Fruit fly (Drosophila melanogaster) whole organism, wandering third instar larva: ENCODE measurements around the gene CG17855.

ENCODE experiments used
- Abd-B ChIP-seq: fragments of >200 bp; optimal IDR thresholded peaks from 2 replicates; lab custom pipeline; 2017; ENCODE audit warnings: missing biosample characterization, missing genetic modification characterization
- CrebA ChIP-seq: fragments of 200-800 bp; sonication (Bioruptor generic); optimal IDR thresholded peaks from 2 replicates; lab custom pipeline; 2016; ENCODE audit warnings: missing biosample characterization, mild to moderate bottlenecking, missing genetic modification characterization, borderline replicate concordance
- Dif ChIP-seq: fragments of 200-275, 200-300 bp; sonication (Bioruptor generic); optimal IDR thresholded peaks from 2 replicates; lab custom pipeline; 2018; ENCODE audit warnings: missing biosample characterization, missing genetic modification characterization; ENCODE audit not compliant: partially characterized antibody
- GATAd ChIP-seq: sonication (Bioruptor generic); optimal IDR thresholded peaks from 2 replicates; lab custom pipeline; 2016; ENCODE audit warnings: missing biosample characterization, missing genetic modification characterization
- Hr78 ChIP-seq: fragments of >200 bp; optimal IDR thresholded peaks from 2 replicates; lab custom pipeline; 2017; ENCODE audit warnings: missing biosample characterization, missing genetic modification characterization
- OdsH ChIP-seq: fragments of 200-800 bp; sonication (Bioruptor generic); optimal IDR thresholded peaks from 2 replicates; lab custom pipeline; 2016; ENCODE audit warnings: missing biosample characterization, mild to moderate bottlenecking, missing genetic modification characterization
- br ChIP-seq: fragments of 200-800 bp; sonication (Bioruptor generic); optimal IDR thresholded peaks from 2 replicates; lab custom pipeline; 2016; ENCODE audit warnings: missing biosample characterization, missing genetic modification characterization
- h ChIP-seq: fragments of 200-800 bp; sonication (Bioruptor generic); optimal IDR thresholded peaks from 3 replicates; lab custom pipeline; 2016; ENCODE audit warnings: missing biosample characterization, mild to moderate bottlenecking, missing genetic modification characterization
- jim ChIP-seq: fragments of 175-275, 200-325 bp; sonication (Bioruptor generic); optimal IDR thresholded peaks from 2 replicates; lab custom pipeline; 2016; ENCODE audit warnings: missing biosample characterization, mild to moderate bottlenecking, missing genetic modification characterization
- pan ChIP-seq: fragments of >200 bp; optimal IDR thresholded peaks from 2 replicates; lab custom pipeline; 2017
- usp ChIP-seq: fragments of >200 bp; optimal IDR thresholded peaks from 2 replicates; lab custom pipeline; 2017; ENCODE audit warnings: missing biosample characterization, missing genetic modification characterization

dm6 chr2L:9522766-9523174 lies 17.6 kb upstream of the CG17855 start:
- TF ChIP-seq br (GFP tag; lab: Kevin White, UChicago) (no peak), pan (lab: Kevin White, UChicago) (no peak), Hr78 (GFP tag; lab: Kevin White, UChicago) (no peak), h (no peak), usp (GFP tag; lab: Kevin White, UChicago) (no peak), jim (GFP tag; lab: Kevin White, UChicago) (no peak), Dif (GFP tag; lab: Kevin White, UChicago) (peak; percentile 51), OdsH (GFP tag; lab: Kevin White, UChicago) (no peak), CrebA (no peak), Abd-B (GFP tag; lab: Kevin White, UChicago) (no peak), GATAd (GFP tag; lab: Kevin White, UChicago) (no peak)
